Worm (Caenorhabditis elegans) whole organism, L3 larva: ENCODE results near the gene F41G3.21.

Source experiments
- ama-1 ChIP-seq: fragments of 150-350 bp; optimal IDR thresholded peaks from 2 replicates; lab custom pipeline; 2018
- elt-1 ChIP-seq: fragments of 150-350 bp; optimal IDR thresholded peaks from 2 replicates; lab custom pipeline; 2014; ENCODE audit warnings: missing biosample characterization, missing genetic modification characterization
- elt-2 ChIP-seq: sonication (generic microtip); optimal IDR thresholded peaks from 2 replicates; lab custom pipeline; 2016; ENCODE audit warnings: missing genetic modification reagents, mild to moderate bottlenecking, missing genetic modification characterization, missing compliant biosample characterization
- nhr-11 ChIP-seq: fragments of 150-350 bp; optimal IDR thresholded peaks from 2 replicates; lab custom pipeline; 2014; ENCODE audit warnings: missing biosample characterization, missing genetic modification characterization
- nhr-237 ChIP-seq: fragments of 150-350 bp; optimal IDR thresholded peaks from 2 replicates; lab custom pipeline; 2014; ENCODE audit warnings: missing biosample characterization, missing genetic modification characterization
- nhr-25 ChIP-seq: sonication (generic microtip); optimal IDR thresholded peaks from 2 replicates; lab custom pipeline; 2017; ENCODE audit warnings: missing biosample characterization, missing genetic modification characterization
- pqm-1 ChIP-seq: fragments of 150-350 bp; optimal IDR thresholded peaks from 2 replicates; lab custom pipeline; 2017; ENCODE audit warnings: missing biosample characterization, missing genetic modification characterization, inconsistent platforms

DNA sequence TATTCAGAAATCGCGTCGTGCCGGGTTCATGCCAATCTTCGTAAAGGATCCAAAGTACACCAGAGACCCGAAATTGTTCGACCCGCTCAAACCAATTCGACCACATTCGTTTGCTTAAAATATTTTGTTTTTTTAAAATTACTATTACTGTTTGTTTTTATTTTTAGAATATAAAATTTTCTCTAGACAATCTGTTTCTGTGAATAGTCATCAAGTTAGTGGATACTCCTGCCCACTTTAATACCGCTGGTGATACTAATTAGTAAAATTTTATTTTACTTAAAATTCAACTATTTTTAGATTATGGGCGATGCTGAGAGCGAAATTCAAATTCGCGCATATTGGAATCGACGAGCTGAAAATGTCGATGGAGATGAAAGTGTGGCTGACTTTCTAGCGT lies 16.1 kb downstream of the F41G3.21 start, which contains the start of gene T14B4.1:
- no peak for TF ChIP-seq nhr-237 (tag; lab: Kevin White, UChicago)
- no peak for TF ChIP-seq elt-1 (tag; lab: Kevin White, UChicago)
- no peak for TF ChIP-seq nhr-11 (tag; lab: Kevin White, UChicago)
- no peak for TF ChIP-seq nhr-25 (tag; lab: Kevin White, UChicago)
- no peak for TF ChIP-seq ama-1 (lab: Kevin White, UChicago)
- no peak for TF ChIP-seq elt-2 (tag; lab: Kevin White, UChicago)
- TF ChIP-seq pqm-1 (tag; lab: Kevin White, UChicago), result no peak
